Worm (Caenorhabditis elegans) whole organism, young adult: ENCODE measurements around the gene C56C10.4.

Source experiments
- D2030.7 ChIP-seq: fragments of 200-800 bp; sonication (Bioruptor generic); IDR thresholded peaks from 2 replicates; pipeline ENCODE4 v1.3.6; 2022; ENCODE audit warnings: missing genetic modification reagents, missing genetic modification characterization, missing compliant biosample characterization
- F49E8.2 ChIP-seq: sonication (generic microtip); optimal IDR thresholded peaks from 3 replicates; lab custom pipeline; 2017; ENCODE audit warnings: missing genetic modification characterization, mild to moderate bottlenecking, missing compliant biosample characterization, antibody characterized with exemption, moderate library complexity; ENCODE audit not compliant: insufficient read depth
- ceh-100 ChIP-seq: fragments of 200-800 bp; sonication (Bioruptor generic); IDR thresholded peaks from 2 replicates; pipeline ENCODE4 v1.3.6; 2022; ENCODE audit warnings: missing genetic modification reagents, missing genetic modification characterization, missing compliant biosample characterization
- egl-44 ChIP-seq: fragments of 200-800 bp; sonication (Bioruptor generic); IDR thresholded peaks from 2 replicates; pipeline ENCODE4 v1.3.6; 2022; ENCODE audit warnings: missing genetic modification reagents, missing genetic modification characterization, missing compliant biosample characterization
- lin-40 ChIP-seq: sonication (generic microtip); optimal IDR thresholded peaks from 2 replicates; lab custom pipeline; 2016; ENCODE audit warnings: missing genetic modification characterization, mild to moderate bottlenecking, missing compliant biosample characterization, missing genotype, missing genetic modification reagents
- nhr-90 ChIP-seq: sonication (generic microtip); optimal IDR thresholded peaks from 2 replicates; lab custom pipeline; 2016; ENCODE audit warnings: missing genotype, mild to moderate bottlenecking, missing genetic modification characterization, missing compliant biosample characterization
- rpc-1 ChIP-seq, 2 experiments: fragments of 150-350 bp in 1 of 2; sonication (generic microtip) in 1 of 2; optimal IDR thresholded peaks; 2 replicates each; lab custom pipeline; 2014 to 2018; ENCODE audit warnings: missing biosample characterization in 1 of 2, missing genetic modification characterization in 1 of 2, missing genetic modification reagents in 1 of 2, missing genotype in 1 of 2
- tlf-1 ChIP-seq: fragments of 200-800 bp; sonication (Bioruptor generic); optimal IDR thresholded peaks from 2 replicates; lab custom pipeline; 2018; ENCODE audit warnings: mild to moderate bottlenecking, missing genetic modification characterization, missing compliant biosample characterization

- TF ChIP-seq F49E8.2 (tag; lab: Kevin White, UChicago) (no peak), tlf-1 (GFP tag; lab: Kevin White, UChicago) (no peak), nhr-90 (no peak), D2030.7 (GFP tag; lab: Robert Waterston, UW) (0 out of 2 replicates have a peak, but pooled peaks have one; percentile 29), ceh-100 (GFP tag; lab: Robert Waterston, UW) (no peak), rpc-1 (optimal IDR thresholded peaks at IDR 0.05; lab: Kevin White, UChicago) (no peak), rpc-1 (tag; optimal IDR thresholded peaks at IDR 0.05; lab: Kevin White, UChicago) (no peak), lin-40 (tag; lab: Kevin White, UChicago) (no peak), egl-44 (GFP tag; lab: Robert Waterston, UW) (no peak)
Observed at ce11 chrII:6597507-6597906, 14.6 kb downstream of the C56C10.4 start.
